Worm (Caenorhabditis elegans): ENCODE data around the gene pals-25.

The pals-25 gene

ce11 chrIII:145078-145477 is 10.8 kb downstream of the pals-25 start, which contains the start of the genes T17A3.12 and fbxb-83:
Gene T17A3.12 (minus strand): TSS chrIII:145178.
Gene fbxb-83 (minus strand): TSS chrIII:145211.
- TF ChIP-seq ztf-29 (GFP tag; IDR thresholded peaks at IDR 0.05) (no peak), T22C8.4 (GFP tag; IDR thresholded peaks at IDR 0.05) (no peak)

DNA sequence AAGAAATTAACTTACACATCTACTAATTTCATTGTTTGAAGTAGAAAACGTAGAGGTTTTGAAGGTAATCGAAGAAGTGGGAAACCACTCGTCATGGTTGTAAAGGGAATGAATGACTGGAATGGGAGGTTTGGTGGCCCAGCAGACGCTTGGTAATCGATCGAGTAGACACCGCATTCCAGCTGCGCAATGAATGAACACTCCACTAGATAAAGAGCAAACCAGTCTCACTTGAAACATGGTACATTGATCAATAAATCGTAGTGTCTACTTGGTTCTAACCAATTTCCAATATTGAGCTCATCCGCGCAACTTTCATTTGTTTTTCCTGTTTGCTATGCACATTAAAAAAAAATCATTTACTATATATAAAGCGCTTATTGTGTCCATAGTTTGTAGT is 12.1 kb downstream of the pals-25 start, which contains the start of gene fbxb-84:
fbxb-84 (minus strand) TSS at position 101 of the 400 bp plus-strand sequence.
- TF ChIP-seq T22C8.4 (GFP tag; IDR thresholded peaks at IDR 0.05) (no peak), cog-1 (tag; optimal IDR thresholded peaks at IDR 0.05) (no peak), ztf-29 (GFP tag; IDR thresholded peaks at IDR 0.05) (no peak), tab-1 (GFP tag; IDR thresholded peaks at IDR 0.05) (no peak), klf-2 (GFP tag; conservative IDR thresholded peaks at IDR 0.05) (no peak), med-1 (GFP tag; optimal IDR thresholded peaks at IDR 0.05; ENCODE audit: insufficient read depth) (no peak), ref-1 (GFP tag; conservative IDR thresholded peaks at IDR 0.05) (no peak), flt-1 (GFP tag; IDR thresholded peaks at IDR 0.05) (no peak), ztf-23 (GFP tag; IDR thresholded peaks at IDR 0.05) (no peak)

- TF ChIP-seq cog-1 (tag; optimal IDR thresholded peaks at IDR 0.05) (no peak), klf-2 (GFP tag; conservative IDR thresholded peaks at IDR 0.05) (no peak), ztf-29 (GFP tag; IDR thresholded peaks at IDR 0.05) (no peak), T22C8.4 (GFP tag; IDR thresholded peaks at IDR 0.05) (no peak), flt-1 (GFP tag; IDR thresholded peaks at IDR 0.05) (no peak), ref-1 (GFP tag; conservative IDR thresholded peaks at IDR 0.05) (no peak), tab-1 (GFP tag; IDR thresholded peaks at IDR 0.05) (no peak), med-1 (GFP tag; optimal IDR thresholded peaks at IDR 0.05; ENCODE audit: insufficient read depth) (no peak), ztf-23 (GFP tag; IDR thresholded peaks at IDR 0.05) (no peak)
These were observed 13.3 kb downstream of the pals-25 start, which contains the start of gene sqst-5 for ce11 chrIII:147570-148076. Gene sqst-5 (minus strand): TSS chrIII:147620.

DNA sequence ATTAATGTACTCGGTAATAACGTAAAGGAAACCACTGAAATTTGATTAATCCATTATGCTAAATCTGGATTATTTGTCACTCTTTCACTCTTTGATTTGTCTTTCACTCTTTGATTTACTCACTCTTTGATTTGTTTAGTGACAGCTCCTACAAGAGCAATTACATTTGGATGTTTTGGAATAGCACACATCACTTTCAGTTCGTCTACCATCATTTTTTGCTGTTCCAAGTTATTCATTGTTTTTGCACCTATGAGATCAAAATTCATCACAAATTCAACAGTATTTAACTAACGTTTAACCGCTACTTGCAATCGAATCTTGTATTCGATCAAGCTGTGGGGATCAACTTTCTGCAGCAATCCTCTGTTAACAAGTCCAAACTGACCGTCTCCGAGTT is 14.8 kb downstream of the pals-25 start:
- TF ChIP-seq flt-1 (GFP tag; IDR thresholded peaks at IDR 0.05) (no peak), klf-2 (GFP tag; conservative IDR thresholded peaks at IDR 0.05) (no peak), ztf-29 (GFP tag; IDR thresholded peaks at IDR 0.05) (no peak), T22C8.4 (GFP tag; IDR thresholded peaks at IDR 0.05) (no peak), tab-1 (GFP tag; IDR thresholded peaks at IDR 0.05) (no peak), ztf-23 (GFP tag; IDR thresholded peaks at IDR 0.05) (no peak), med-1 (GFP tag; optimal IDR thresholded peaks at IDR 0.05; ENCODE audit: insufficient read depth) (no peak), ref-1 (GFP tag; conservative IDR thresholded peaks at IDR 0.05) (no peak)

DNA sequence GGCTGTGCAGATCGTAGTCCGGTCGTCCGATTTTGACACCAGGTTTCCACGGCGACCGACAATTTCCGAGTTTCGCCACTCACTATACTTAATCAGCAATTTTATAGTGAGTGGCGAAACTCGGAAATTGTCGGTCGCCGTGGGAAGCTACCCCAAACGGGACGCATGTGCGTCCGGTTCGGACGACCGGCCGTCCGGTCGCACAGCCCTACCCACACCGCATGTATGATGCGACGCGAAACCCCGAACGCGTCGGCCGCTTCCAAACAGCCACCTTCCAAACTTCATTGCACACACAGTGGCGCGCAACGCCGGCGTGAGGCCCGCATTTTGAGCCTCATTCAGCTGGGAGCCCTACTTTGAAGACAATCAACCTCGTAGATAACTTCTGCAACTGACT is 16.8 kb downstream of the pals-25 start:
- no peak for TF ChIP-seq med-1 (GFP tag; optimal IDR thresholded peaks at IDR 0.05; ENCODE audit: insufficient read depth)
- no peak for TF ChIP-seq tab-1 (GFP tag; IDR thresholded peaks at IDR 0.05)
- TF ChIP-seq ztf-23 (GFP tag; IDR thresholded peaks at IDR 0.05), result no peak
- TF ChIP-seq flt-1 (GFP tag; IDR thresholded peaks at IDR 0.05), result no peak
- no peak for TF ChIP-seq cog-1 (tag; optimal IDR thresholded peaks at IDR 0.05)
- TF ChIP-seq ztf-29 (GFP tag; IDR thresholded peaks at IDR 0.05), result no peak
- no peak for TF ChIP-seq ref-1 (GFP tag; conservative IDR thresholded peaks at IDR 0.05)
- no peak for TF ChIP-seq T22C8.4 (GFP tag; IDR thresholded peaks at IDR 0.05)
- no peak for TF ChIP-seq klf-2 (GFP tag; conservative IDR thresholded peaks at IDR 0.05)

ce11 chrIII:154168-154567 is 19.9 kb downstream of the pals-25 start:
- TF ChIP-seq T22C8.4 (GFP tag; IDR thresholded peaks at IDR 0.05) (no peak), tab-1 (GFP tag; IDR thresholded peaks at IDR 0.05) (no peak), cog-1 (tag; optimal IDR thresholded peaks at IDR 0.05) (no peak), klf-2 (GFP tag; conservative IDR thresholded peaks at IDR 0.05) (no peak), ztf-23 (GFP tag; IDR thresholded peaks at IDR 0.05) (no peak), ref-1 (GFP tag; conservative IDR thresholded peaks at IDR 0.05) (no peak), ztf-29 (GFP tag; IDR thresholded peaks at IDR 0.05) (no peak), med-1 (GFP tag; optimal IDR thresholded peaks at IDR 0.05; ENCODE audit: insufficient read depth) (no peak), flt-1 (GFP tag; IDR thresholded peaks at IDR 0.05) (no peak)

DNA sequence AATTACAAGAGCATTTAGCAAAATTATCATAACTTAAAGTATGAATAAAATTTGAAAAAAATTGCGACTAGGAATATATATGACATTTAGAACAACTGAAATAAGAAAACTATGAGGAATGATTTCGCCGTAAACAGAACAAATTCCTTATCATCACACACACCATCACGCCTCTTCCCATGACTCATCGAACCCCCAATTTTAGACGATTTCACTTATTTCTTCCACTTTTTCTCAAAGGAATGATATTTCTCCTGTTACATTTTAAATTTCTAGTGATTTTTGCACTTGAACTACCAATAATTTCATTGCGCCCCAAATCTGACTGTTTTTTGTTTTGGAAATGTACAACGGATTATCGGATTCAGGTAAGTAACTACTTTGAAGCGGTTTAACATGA is 22.4 kb downstream of the pals-25 start, which contains the start of the genes zig-13 and ver-1:
zig-13 (minus strand) TSS at position 101 of the 400 bp plus-strand sequence.
ver-1 (plus strand) TSS at position 180 of the 400 bp plus-strand sequence.
- TF ChIP-seq med-1 (GFP tag; optimal IDR thresholded peaks at IDR 0.05; ENCODE audit: insufficient read depth) (no peak), klf-2 (GFP tag; conservative IDR thresholded peaks at IDR 0.05) (no peak), ztf-23 (GFP tag; IDR thresholded peaks at IDR 0.05) (no peak), T22C8.4 (GFP tag; IDR thresholded peaks at IDR 0.05) (no peak), cog-1 (tag; optimal IDR thresholded peaks at IDR 0.05) (no peak), flt-1 (GFP tag; IDR thresholded peaks at IDR 0.05) (no peak), tab-1 (GFP tag; IDR thresholded peaks at IDR 0.05) (no peak)

- TF ChIP-seq ref-1 (GFP tag; conservative IDR thresholded peaks at IDR 0.05) (no peak), T22C8.4 (GFP tag; IDR thresholded peaks at IDR 0.05) (no peak), ztf-29 (GFP tag; IDR thresholded peaks at IDR 0.05) (no peak), klf-2 (GFP tag; conservative IDR thresholded peaks at IDR 0.05) (no peak), flt-1 (GFP tag; IDR thresholded peaks at IDR 0.05) (no peak)
These were observed 23.7 kb downstream of the pals-25 start for ce11 chrIII:157980-158379.

- TF ChIP-seq ref-1 (GFP tag; conservative IDR thresholded peaks at IDR 0.05) (no peak), ztf-29 (GFP tag; IDR thresholded peaks at IDR 0.05) (no peak), klf-2 (GFP tag; conservative IDR thresholded peaks at IDR 0.05) (no peak), T22C8.4 (GFP tag; IDR thresholded peaks at IDR 0.05) (no peak), flt-1 (GFP tag; IDR thresholded peaks at IDR 0.05) (no peak), med-1 (GFP tag; optimal IDR thresholded peaks at IDR 0.05; ENCODE audit: insufficient read depth) (no peak), ztf-23 (GFP tag; IDR thresholded peaks at IDR 0.05) (no peak), cog-1 (tag; optimal IDR thresholded peaks at IDR 0.05) (no peak), tab-1 (GFP tag; IDR thresholded peaks at IDR 0.05) (no peak)
These were observed 24.9 kb downstream of the pals-25 start for ce11 chrIII:159149-159548.

- TF ChIP-seq klf-2 (GFP tag; conservative IDR thresholded peaks at IDR 0.05), result no peak
- no peak for TF ChIP-seq ztf-29 (GFP tag; IDR thresholded peaks at IDR 0.05)
- no peak for TF ChIP-seq ztf-23 (GFP tag; IDR thresholded peaks at IDR 0.05)
- TF ChIP-seq tab-1 (GFP tag; IDR thresholded peaks at IDR 0.05), result no peak
- no peak for TF ChIP-seq cog-1 (tag; optimal IDR thresholded peaks at IDR 0.05)
- no peak for TF ChIP-seq T22C8.4 (GFP tag; IDR thresholded peaks at IDR 0.05)
- no peak for TF ChIP-seq med-1 (GFP tag; optimal IDR thresholded peaks at IDR 0.05; ENCODE audit: insufficient read depth)
- TF ChIP-seq flt-1 (GFP tag; IDR thresholded peaks at IDR 0.05), result no peak
- no peak for TF ChIP-seq ref-1 (GFP tag; conservative IDR thresholded peaks at IDR 0.05)
These were observed 25.4 kb downstream of the pals-25 start for ce11 chrIII:159665-160064.

Measured in whole organism, midembryonic.